Worm (Caenorhabditis elegans): ENCODE measurements around the gene M01B2.13.

The M01B2.13 gene

DNA sequence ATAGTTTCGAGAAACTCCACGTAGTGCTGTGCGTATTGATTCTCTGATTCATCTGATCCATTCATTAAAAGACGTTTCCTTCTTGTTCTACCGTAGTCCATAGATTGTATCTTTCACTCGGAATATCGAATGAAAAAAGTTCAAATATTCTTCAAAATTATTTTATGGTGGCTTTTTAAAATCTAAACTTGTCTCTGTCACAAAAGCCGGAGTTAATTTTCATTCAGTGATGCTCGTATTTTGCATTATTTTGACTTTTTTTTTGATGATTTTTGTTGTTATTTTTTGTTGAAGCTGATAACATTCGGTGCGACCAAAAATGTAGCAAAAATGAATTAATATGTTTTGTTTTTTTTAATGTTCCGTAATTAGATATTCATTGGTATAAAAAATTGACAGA, 30.1 kb downstream of the M01B2.13 start, which contains the start of gene nhr-164:
Gene nhr-164 (minus strand): TSS at position 101 of the 400 bp plus-strand sequence.
- no peak for TF ChIP-seq sma-9 (GFP tag; optimal IDR thresholded peaks at IDR 0.05)
- no peak for TF ChIP-seq sma-9 (tag; optimal IDR thresholded peaks at IDR 0.05)
- no peak for TF ChIP-seq F13H6.1 (tag; optimal IDR thresholded peaks at IDR 0.05)
- TF ChIP-seq lin-11 (tag; optimal IDR thresholded peaks at IDR 0.05) = no peak
- TF ChIP-seq fos-1 (tag; optimal IDR thresholded peaks at IDR 0.05) = no peak
- no peak for TF ChIP-seq mdl-1 (tag; optimal IDR thresholded peaks at IDR 0.05)
- no peak for TF ChIP-seq zag-1 (tag; optimal IDR thresholded peaks at IDR 0.05)
- TF ChIP-seq sma-3 (GFP tag; optimal IDR thresholded peaks at IDR 0.05) = no peak
- no peak for TF ChIP-seq ZK546.5 (tag; optimal IDR thresholded peaks at IDR 0.05)
- no peak for TF ChIP-seq gmeb-1 (tag; optimal IDR thresholded peaks at IDR 0.05)
- TF ChIP-seq aly-2 (tag; optimal IDR thresholded peaks at IDR 0.05) = no peak

DNA sequence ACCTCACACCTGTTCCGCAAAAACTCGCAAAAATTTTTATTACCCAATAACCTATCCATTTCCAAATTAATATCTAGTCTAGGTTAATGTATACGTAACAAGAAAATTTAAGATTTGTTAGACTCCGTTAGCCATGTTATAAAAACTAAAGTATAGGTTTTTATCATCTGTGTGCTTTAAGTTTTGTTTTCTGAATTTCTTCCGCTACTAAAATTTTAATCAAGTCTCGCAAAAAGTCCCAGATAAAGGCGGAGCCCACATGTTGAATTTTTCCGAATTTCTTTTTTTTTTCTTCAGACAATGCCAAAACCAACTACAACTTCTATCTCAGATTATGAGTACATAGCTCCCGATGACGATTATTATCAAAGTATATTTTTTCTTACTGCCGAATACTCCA, 33.5 kb downstream of the M01B2.13 start, which contains the start of gene srw-13:
Gene srw-13 (plus strand): TSS at position 301 of the 400 bp plus-strand sequence.
- TF ChIP-seq dmd-4 (tag; optimal IDR thresholded peaks at IDR 0.05) (no peak), nhr-25 (tag; optimal IDR thresholded peaks at IDR 0.05) (no peak), snpc-4 (tag; optimal IDR thresholded peaks at IDR 0.05) (no peak), sma-3 (GFP tag; optimal IDR thresholded peaks at IDR 0.05) (no peak), sem-4 (tag; optimal IDR thresholded peaks at IDR 0.05) (no peak), lin-11 (tag; optimal IDR thresholded peaks at IDR 0.05) (no peak), skn-1 (tag; optimal IDR thresholded peaks at IDR 0.05) (no peak), nhr-77 (tag; optimal IDR thresholded peaks at IDR 0.05) (no peak), alr-1 (tag; optimal IDR thresholded peaks at IDR 0.05) (no peak), ztf-1 (GFP tag; conservative IDR thresholded peaks at IDR 0.05) (no peak), R02D3.7 (tag; optimal IDR thresholded peaks at IDR 0.05) (no peak)

DNA sequence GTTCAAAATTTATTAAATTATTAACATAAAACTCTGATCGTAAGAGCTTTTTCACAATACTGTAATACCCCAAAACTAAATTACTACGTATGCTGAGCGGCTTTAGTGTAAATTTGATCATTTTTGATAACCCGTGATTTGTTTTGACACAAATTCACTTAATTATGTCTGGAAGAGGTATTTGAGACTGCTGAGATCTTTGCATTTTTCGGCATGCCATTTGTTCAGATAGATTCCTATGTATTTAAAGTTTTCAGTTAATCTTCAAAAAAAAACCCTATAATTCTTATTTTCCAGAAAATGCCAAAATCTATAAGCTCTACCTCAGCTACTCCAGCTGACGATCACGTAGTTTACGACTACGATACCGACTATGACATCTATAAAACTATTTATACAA, 35.5 kb downstream of the M01B2.13 start, which contains the start of gene srw-15:
Gene srw-15 (plus strand): TSS at position 301 of the 400 bp plus-strand sequence.
- TF ChIP-seq mbf-1 (tag; optimal IDR thresholded peaks at IDR 0.05) (no peak), fos-1 (tag; optimal IDR thresholded peaks at IDR 0.05) (no peak), ceh-16 (tag; optimal IDR thresholded peaks at IDR 0.05) (no peak), ZK546.5 (tag; optimal IDR thresholded peaks at IDR 0.05) (no peak), nhr-6 (tag; optimal IDR thresholded peaks at IDR 0.05) (no peak), ztf-4 (tag; optimal IDR thresholded peaks at IDR 0.05) (no peak), sma-3 (GFP tag; optimal IDR thresholded peaks at IDR 0.05) (no peak), nhr-23 (tag; optimal IDR thresholded peaks at IDR 0.05) (no peak), nhr-12 (tag; optimal IDR thresholded peaks at IDR 0.05) (no peak), nhr-237 (tag; optimal IDR thresholded peaks at IDR 0.05) (no peak), gmeb-1 (tag; optimal IDR thresholded peaks at IDR 0.05) (no peak), aly-2 (tag; optimal IDR thresholded peaks at IDR 0.05) (no peak), mdl-1 (tag; optimal IDR thresholded peaks at IDR 0.05) (no peak), peb-1 (tag; optimal IDR thresholded peaks at IDR 0.05) (no peak), skn-1 (tag; optimal IDR thresholded peaks at IDR 0.05) (no peak), R02D3.7 (tag; optimal IDR thresholded peaks at IDR 0.05) (no peak), unc-62 (GFP tag; optimal IDR thresholded peaks at IDR 0.05) (no peak), crh-2 (tag; optimal IDR thresholded peaks at IDR 0.05) (no peak)

DNA sequence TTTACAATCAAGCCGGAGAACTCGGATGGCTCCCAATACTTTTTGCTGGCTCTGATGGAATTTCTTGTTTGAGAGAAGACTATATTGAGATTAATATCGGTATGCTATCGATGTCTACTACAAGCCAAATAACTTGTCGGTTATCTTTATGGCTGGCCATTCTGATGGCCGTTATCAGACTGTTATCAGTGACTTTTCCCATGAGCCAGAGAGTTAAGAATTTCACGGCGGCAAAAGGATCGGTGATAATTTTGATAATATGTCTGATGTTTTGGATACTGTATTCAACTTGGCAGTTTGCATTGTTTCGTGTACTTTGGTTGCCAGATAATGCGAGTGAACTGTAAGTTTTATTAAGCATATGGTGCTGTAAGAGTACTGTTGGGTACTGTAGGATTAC, 39.5 kb downstream of the M01B2.13 start:
- TF ChIP-seq nhr-21 (tag; optimal IDR thresholded peaks at IDR 0.05) (no peak), fos-1 (tag; optimal IDR thresholded peaks at IDR 0.05) (peak; percentile 74)

DNA sequence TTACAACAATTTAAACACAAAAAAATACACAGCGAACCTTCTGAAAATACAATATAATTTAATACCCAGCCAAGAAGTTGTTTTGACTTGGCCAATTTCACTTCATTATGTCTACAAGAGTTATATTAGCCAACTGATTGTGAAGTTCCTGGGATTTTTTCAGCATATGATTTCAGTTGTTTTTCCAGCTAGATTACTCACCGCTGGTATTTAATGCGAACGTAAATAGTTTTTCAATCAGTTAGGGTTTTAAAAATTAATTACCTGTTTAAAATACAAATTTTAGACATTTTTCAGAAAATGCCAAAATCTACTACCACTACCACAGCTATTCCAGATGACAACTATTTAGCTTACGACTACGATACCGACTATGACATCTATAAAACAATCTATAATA, 40.1 kb downstream of the M01B2.13 start, which contains the start of gene srw-14:
Gene srw-14 (plus strand): TSS at position 301 of the 400 bp plus-strand sequence.
- TF ChIP-seq R02D3.7 (tag; optimal IDR thresholded peaks at IDR 0.05) (no peak), sma-3 (GFP tag; optimal IDR thresholded peaks at IDR 0.05) (no peak), ceh-82 (tag; optimal IDR thresholded peaks at IDR 0.05) (no peak), nhr-25 (tag; optimal IDR thresholded peaks at IDR 0.05) (no peak), fos-1 (tag; optimal IDR thresholded peaks at IDR 0.05) (no peak), lsy-2 (tag; optimal IDR thresholded peaks at IDR 0.05) (no peak), gmeb-1 (tag; optimal IDR thresholded peaks at IDR 0.05) (no peak), snpc-4 (tag; optimal IDR thresholded peaks at IDR 0.05) (no peak), skn-1 (tag; optimal IDR thresholded peaks at IDR 0.05) (no peak), blmp-1 (tag; optimal IDR thresholded peaks at IDR 0.05; ENCODE audit: insufficient read depth) (no peak), nhr-23 (tag; optimal IDR thresholded peaks at IDR 0.05) (no peak), lin-11 (tag; optimal IDR thresholded peaks at IDR 0.05) (no peak), lin-13 (GFP tag; optimal IDR thresholded peaks at IDR 0.05) (no peak), nhr-11 (tag; optimal IDR thresholded peaks at IDR 0.05) (no peak), nhr-21 (tag; optimal IDR thresholded peaks at IDR 0.05) (no peak), ztf-4 (tag; optimal IDR thresholded peaks at IDR 0.05) (no peak)

Measured in whole organism, L2 larva.